Worm (Caenorhabditis elegans): ENCODE measurements around the gene nhl-2.

- TF ChIP-seq snpc-4 (tag; optimal IDR thresholded peaks at IDR 0.05) (no peak), lin-39 (tag; optimal IDR thresholded peaks at IDR 0.05) (no peak), aly-2 (tag; optimal IDR thresholded peaks at IDR 0.05) (no peak), elt-3 (tag; optimal IDR thresholded peaks at IDR 0.05) (no peak), ztf-11 (tag; optimal IDR thresholded peaks at IDR 0.05) (no peak), nhr-28 (tag; optimal IDR thresholded peaks at IDR 0.05) (no peak), skn-1 (tag; optimal IDR thresholded peaks at IDR 0.05) (no peak), pha-4 (tag; optimal IDR thresholded peaks at IDR 0.05) (no peak), sea-2 (GFP tag; optimal IDR thresholded peaks at IDR 0.05) (no peak), nhr-76 (tag; optimal IDR thresholded peaks at IDR 0.05) (no peak), pqm-1 (tag; optimal IDR thresholded peaks at IDR 0.05) (no peak), unc-62 (GFP tag; optimal IDR thresholded peaks at IDR 0.05) (no peak), fos-1 (tag; optimal IDR thresholded peaks at IDR 0.05) (no peak)
Measured at ce11 chrIII:4866762-4867161, 32.1 kb downstream of the nhl-2 start, which contains the start of gene C35D10.17.
